Worm (Caenorhabditis elegans): ENCODE data around the gene T25B2.3.

Gene T25B2.3

DNA sequence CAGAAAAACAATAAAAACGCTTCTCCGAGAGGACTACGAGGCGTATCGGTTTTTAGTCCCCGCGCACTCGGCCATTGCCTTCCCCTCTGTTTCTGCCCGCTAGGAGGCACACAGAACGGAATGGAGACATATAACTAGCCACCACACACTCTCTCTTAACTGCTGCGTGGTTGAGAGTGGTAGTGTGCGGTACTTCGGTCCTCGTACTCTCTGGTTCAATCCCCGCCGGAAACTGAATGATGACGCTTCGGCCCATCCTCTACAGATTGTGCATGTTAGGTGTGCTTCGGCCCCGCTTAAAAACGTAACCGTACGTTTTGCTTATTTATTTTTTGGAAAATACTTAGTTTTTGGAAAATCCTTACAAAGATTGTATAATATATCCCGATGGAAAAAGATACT, 31.8 kb downstream of the T25B2.3 start, which contains the start of gene T13C5.6 (continued):
- TF ChIP-seq lsy-2 (tag; optimal IDR thresholded peaks at IDR 0.05) (peak; percentile 79 to 88), C34B4.2 (tag; optimal IDR thresholded peaks at IDR 0.05) (no peak), ceh-90 (tag; optimal IDR thresholded peaks at IDR 0.05) (peak; percentile 81), mef-2 (tag; optimal IDR thresholded peaks at IDR 0.05) (peak; percentile 22), nhr-76 (tag; optimal IDR thresholded peaks at IDR 0.05) (peak; percentile 67), sup-37 (GFP tag; optimal IDR thresholded peaks at IDR 0.05) (peak; percentile 60), tlp-1 (tag; optimal IDR thresholded peaks at IDR 0.05) (no peak), unc-98 (GFP tag; IDR thresholded peaks at IDR 0.05) (0 out of 2 replicates have a peak, but pooled peaks have one; percentile 20), aly-2 (tag; optimal IDR thresholded peaks at IDR 0.05) (peak; percentile 42)

DNA sequence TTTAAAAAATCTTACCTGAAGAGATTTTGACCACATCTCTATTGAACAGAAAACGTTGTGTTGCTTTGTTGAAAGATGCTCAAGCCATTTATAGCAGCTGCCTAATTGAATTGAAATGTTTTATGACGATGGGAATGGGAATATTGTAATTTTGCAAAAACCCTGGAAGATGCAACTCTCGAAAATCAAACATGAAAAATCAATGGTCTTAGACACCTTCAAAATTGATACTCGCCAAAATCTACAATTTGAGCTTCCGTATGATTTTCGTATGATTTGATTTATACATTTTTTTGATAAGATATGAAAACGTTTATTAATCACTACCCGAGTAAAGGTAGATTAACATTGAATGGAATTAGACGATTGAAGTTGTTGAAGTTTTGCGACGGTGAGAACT, 32.5 kb downstream of the T25B2.3 start, which contains the start of gene C14F11.7:
Gene C14F11.7, minus strand, starts transcription at position 101 of the 400 bp plus-strand sequence.
- TF ChIP-seq nhr-20 (tag; optimal IDR thresholded peaks at IDR 0.05) (no peak), fkh-4 (tag; optimal IDR thresholded peaks at IDR 0.05; ENCODE audit: borderline replicate concordance) (no peak), hpl-2 (GFP tag; optimal IDR thresholded peaks at IDR 0.05) (no peak), egl-13 (tag; optimal IDR thresholded peaks at IDR 0.05) (no peak), vab-15 (tag; optimal IDR thresholded peaks at IDR 0.05) (no peak), jun-1 (tag; optimal IDR thresholded peaks at IDR 0.05) (no peak), mab-9 (GFP tag; IDR thresholded peaks at IDR 0.05) (no peak), snu-23 (GFP tag; optimal IDR thresholded peaks at IDR 0.05) (no peak), pax-3 (tag; optimal IDR thresholded peaks at IDR 0.05) (no peak), rnt-1 (tag; optimal IDR thresholded peaks at IDR 0.05) (no peak), nhr-71 (tag; optimal IDR thresholded peaks at IDR 0.05) (no peak), pag-3 (tag; optimal IDR thresholded peaks at IDR 0.05; ENCODE audit: borderline replicate concordance, insufficient read depth) (no peak), elt-2 (tag; optimal IDR thresholded peaks at IDR 0.05) (no peak), nhr-85 (tag) (no peak), lsy-2 (tag; optimal IDR thresholded peaks at IDR 0.05) (no peak)

DNA sequence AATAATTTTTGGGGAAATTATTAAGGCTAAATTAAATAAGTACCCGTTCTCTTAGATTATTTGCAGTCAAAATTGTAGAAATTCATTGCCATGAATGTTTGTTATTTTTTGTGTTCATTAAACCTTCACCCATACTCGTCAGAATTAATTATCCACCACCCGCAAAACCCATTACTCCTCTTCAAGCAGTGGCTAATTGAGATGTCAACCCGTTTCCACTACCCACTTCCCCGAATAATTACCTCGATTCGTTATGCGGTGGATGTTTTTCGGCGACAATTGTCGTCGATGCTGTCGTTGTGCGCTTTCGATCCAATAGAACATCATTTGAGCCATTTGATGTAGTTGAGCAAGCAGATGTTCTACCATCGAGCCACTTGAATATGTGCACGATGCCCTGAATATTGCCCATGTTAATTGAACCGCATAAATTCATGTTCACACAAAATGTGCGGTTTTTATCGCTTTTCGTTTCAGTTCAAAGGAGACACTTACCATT, 35.4 kb downstream of the T25B2.3 start:
- TF ChIP-seq egl-13 (tag; optimal IDR thresholded peaks at IDR 0.05) = no peak
- no peak for TF ChIP-seq mdl-1 (tag; optimal IDR thresholded peaks at IDR 0.05)
- no peak for TF ChIP-seq lin-15B (tag; optimal IDR thresholded peaks at IDR 0.05)
- no peak for TF ChIP-seq efl-1 (optimal IDR thresholded peaks at IDR 0.05)
- TF ChIP-seq efl-1 (GFP tag; optimal IDR thresholded peaks at IDR 0.05 in 1 of 2) = peak in 1 of 2 experiments; percentile 45

DNA sequence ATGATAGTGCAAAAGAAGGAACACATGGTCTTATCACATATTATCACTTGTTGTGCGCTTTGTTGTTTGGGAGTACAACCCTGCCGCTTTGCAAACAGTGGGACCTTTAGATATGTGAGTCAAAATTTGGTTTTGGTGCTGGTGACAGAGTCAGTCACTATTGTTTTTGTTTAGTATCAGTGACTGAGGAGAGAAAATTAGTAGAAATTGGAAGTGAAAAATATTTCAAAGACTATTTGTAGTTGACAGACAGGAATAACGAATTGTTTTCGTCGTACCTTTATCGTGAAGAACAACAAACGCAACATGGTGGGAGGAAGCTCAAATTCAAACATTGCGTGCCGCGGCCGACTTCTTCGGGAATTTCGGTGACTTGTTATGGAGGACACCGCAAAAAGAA, 40.6 kb downstream of the T25B2.3 start, which contains the start of gene lrch-1:
Gene lrch-1, minus strand, starts transcription at position 101 of the 400 bp plus-strand sequence.
- TF ChIP-seq ets-5 (GFP tag; IDR thresholded peaks at IDR 0.05) = no peak
- TF ChIP-seq nhr-237 (tag; optimal IDR thresholded peaks at IDR 0.05) = no peak
- no peak for TF ChIP-seq rnt-1 (tag; optimal IDR thresholded peaks at IDR 0.05)
- no peak for TF ChIP-seq ztf-4 (tag; optimal IDR thresholded peaks at IDR 0.05)
- TF ChIP-seq aly-2 (tag; optimal IDR thresholded peaks at IDR 0.05) = no peak
- TF ChIP-seq nhr-85 (tag) = no peak
- no peak for TF ChIP-seq irx-1 (tag; optimal IDR thresholded peaks at IDR 0.05)
- no peak for TF ChIP-seq ceh-82 (tag; optimal IDR thresholded peaks at IDR 0.05)

DNA sequence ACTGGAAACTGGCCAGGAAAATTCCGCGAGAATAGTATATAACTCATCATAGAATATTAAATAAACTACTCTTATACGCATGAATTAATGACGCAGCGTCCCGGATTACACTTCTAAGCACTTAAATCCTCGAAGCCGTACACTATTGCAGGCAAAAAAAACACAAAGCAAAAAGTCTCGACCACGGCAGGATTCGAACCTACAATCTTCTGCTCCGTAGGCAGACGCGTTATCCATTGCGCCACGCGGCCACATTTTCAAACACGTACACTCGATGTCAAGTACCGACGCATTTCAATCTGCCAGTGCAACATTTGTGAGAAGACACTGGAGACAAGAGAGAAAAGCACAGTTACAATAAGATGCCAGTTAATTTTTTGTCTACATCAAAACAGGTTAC, 44.0 kb downstream of the T25B2.3 start:
- TF ChIP-seq ceh-63 (GFP tag; optimal IDR thresholded peaks at IDR 0.05) (no peak), zip-4 (GFP tag; optimal IDR thresholded peaks at IDR 0.05) (no peak), mef-2 (tag; optimal IDR thresholded peaks at IDR 0.05) (no peak), unc-62 (GFP tag; optimal IDR thresholded peaks at IDR 0.05) (no peak), Y116A8C.19 (tag; optimal IDR thresholded peaks at IDR 0.05; ENCODE audit: borderline replicate concordance) (no peak), ceh-90 (tag; optimal IDR thresholded peaks at IDR 0.05) (no peak), sptf-1 (tag; optimal IDR thresholded peaks at IDR 0.05) (no peak), skn-1 (tag; optimal IDR thresholded peaks at IDR 0.05) (peak; percentile 23), unc-30 (tag; optimal IDR thresholded peaks at IDR 0.05) (no peak), lin-13 (GFP tag; optimal IDR thresholded peaks at IDR 0.05) (no peak), lin-15B (tag; optimal IDR thresholded peaks at IDR 0.05) (no peak), tlp-1 (tag; optimal IDR thresholded peaks at IDR 0.05) (no peak), F16B12.6 (tag; optimal IDR thresholded peaks at IDR 0.05) (no peak), mdl-1 (tag; optimal IDR thresholded peaks at IDR 0.05) (peak in 1 of 2 experiments; percentile 52), blmp-1 (tag; optimal IDR thresholded peaks at IDR 0.05) (no peak), nhr-19 (GFP tag; conservative IDR thresholded peaks at IDR 0.05) (peak; percentile 72), isw-1 (GFP tag; IDR thresholded peaks at IDR 0.05) (no peak), nhr-77 (tag; optimal IDR thresholded peaks at IDR 0.05) (peak; percentile 14), efl-1 (optimal IDR thresholded peaks at IDR 0.05) (peak in 1 of 2 experiments; percentile 14), efl-1 (GFP tag; optimal IDR thresholded peaks at IDR 0.05 in 1 of 2) (peak in 1 of 2 experiments; percentile 91), nhr-71 (tag; optimal IDR thresholded peaks at IDR 0.05) (peak; percentile 72)
